Worm (Caenorhabditis elegans) whole organism, young adult: ENCODE results near the gene T20G5.8.

Experiments
- F37B4.10 ChIP-seq: fragments of 200-800 bp; sonication (Bioruptor generic); IDR thresholded peaks from 2 replicates; pipeline ENCODE4 v1.3.6; 2022; ENCODE audit warnings: missing genetic modification characterization, missing compliant biosample characterization
- F55B11.4 ChIP-seq: sonication (generic microtip); optimal IDR thresholded peaks from 2 replicates; lab custom pipeline; 2016; ENCODE audit warnings: missing compliant biosample characterization, missing genetic modification characterization, borderline replicate concordance; ENCODE audit not compliant: insufficient read depth
- T26A5.8 ChIP-seq: sonication (generic microtip); optimal IDR thresholded peaks from 2 replicates; lab custom pipeline; 2016; ENCODE audit warnings: missing genetic modification characterization, missing compliant biosample characterization
- ZK185.1 ChIP-seq: sonication (generic microtip); optimal IDR thresholded peaks from 2 replicates; lab custom pipeline; 2016; ENCODE audit warnings: mild to moderate bottlenecking, missing genetic modification characterization, missing compliant biosample characterization; ENCODE audit not compliant: poor library complexity, severe bottlenecking
- attf-6 ChIP-seq: fragments of 200-800 bp; sonication (Bioruptor generic); IDR thresholded peaks from 2 replicates; pipeline ENCODE4 v1.3.6; 2022; ENCODE audit warnings: missing genetic modification reagents, missing genetic modification characterization, missing compliant biosample characterization
- ceh-27 ChIP-seq: fragments of 200-800 bp; sonication (Bioruptor generic); optimal IDR thresholded peaks from 2 replicates; lab custom pipeline; 2018; ENCODE audit warnings: mild to moderate bottlenecking, missing genetic modification characterization, moderate library complexity, missing compliant biosample characterization
- ceh-40 ChIP-seq: fragments of 200-800 bp; sonication (Bioruptor generic); IDR thresholded peaks from 2 replicates; pipeline ENCODE4 v1.3.6; 2022; ENCODE audit warnings: missing genetic modification characterization, missing compliant biosample characterization
- him-1 ChIP-seq: sonication (generic microtip); optimal IDR thresholded peaks from 2 replicates; lab custom pipeline; 2016; ENCODE audit warnings: missing genotype, missing genetic modification reagents, missing genetic modification characterization, missing compliant biosample characterization
- mxl-1 ChIP-seq: sonication (generic microtip); optimal IDR thresholded peaks from 2 replicates; lab custom pipeline; 2016; ENCODE audit warnings: missing genetic modification characterization, missing compliant biosample characterization
- pha-4 ChIP-seq: fragments of 150-350 bp; sonication (generic microtip); optimal IDR thresholded peaks from 2 replicates; lab custom pipeline; 2014; ENCODE audit warnings: missing biosample characterization, missing genetic modification reagents, missing genetic modification characterization

ce11 chrIII:10202894-10203871, 4.0 kb downstream of the T20G5.8 start, which contains the start of gene chc-1:
- no peak for TF ChIP-seq ceh-27 (GFP tag; lab: Kevin White, UChicago)
- no peak for TF ChIP-seq mxl-1 (tag; lab: Kevin White, UChicago)
- TF ChIP-seq him-1 (tag; lab: Kevin White, UChicago), result no peak
- TF ChIP-seq pha-4 (tag; lab: Kevin White, UChicago), result no peak
- TF ChIP-seq F55B11.4 (tag; lab: Kevin White, UChicago), result no peak
- TF ChIP-seq ZK185.1 (tag; lab: Kevin White, UChicago), result no peak
- no peak for TF ChIP-seq F37B4.10 (GFP tag; lab: Robert Waterston, UW)
- no peak for TF ChIP-seq T26A5.8 (tag; lab: Kevin White, UChicago)
- TF ChIP-seq attf-6, result no peak
- TF ChIP-seq ceh-40 (GFP tag; lab: Robert Waterston, UW), result no peak
